Fruit fly (Drosophila melanogaster): ENCODE measurements around the gene CG31156.
A peak's percentile ranks its signal among the peaks of the same experiment; 100 is the strongest.

The CG31156 gene

DNA sequence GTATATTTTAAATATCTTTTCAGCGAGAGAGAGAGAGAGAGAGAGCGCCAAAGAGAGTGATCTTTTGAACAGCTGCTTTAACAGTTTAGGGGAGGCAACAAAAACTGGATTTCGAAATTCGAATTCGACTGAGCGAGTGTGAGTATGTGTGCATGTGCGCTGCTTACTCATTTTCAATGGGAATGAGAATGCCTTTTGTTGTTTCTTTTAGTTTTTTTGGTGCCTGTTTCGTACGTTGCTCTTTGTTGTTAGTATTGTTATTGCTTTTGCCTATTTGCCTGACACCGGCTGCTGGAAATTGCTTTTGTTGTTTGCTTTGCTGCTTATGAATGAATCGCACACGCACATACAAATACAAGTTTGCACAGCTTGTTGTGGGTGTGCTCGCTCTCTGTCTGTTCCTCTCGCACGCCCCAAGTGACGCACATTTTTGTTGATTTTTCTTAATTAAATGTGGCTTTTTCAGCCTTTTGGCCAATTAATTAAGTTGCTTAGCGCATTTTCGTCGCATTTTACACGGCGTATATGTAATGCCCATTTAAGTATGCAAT lies 13.5 kb upstream of the CG31156 start (continued):
- TF ChIP-seq Sox100B (GFP tag; optimal IDR thresholded peaks at IDR 0.05) (peak; percentile 34), B-H1 (GFP tag; IDR thresholded peaks at IDR 0.05) (no peak; the same call in 2 of the 3 replicates), lbe (GFP tag; optimal IDR thresholded peaks at IDR 0.05) (peak; percentile 56), cwo (GFP tag; optimal IDR thresholded peaks at IDR 0.05) (peak; percentile 67), Bgb (GFP tag; IDR thresholded peaks at IDR 0.05; ENCODE audit: partially characterized antibody) (peak; percentile 17; the same call in 1 of the 2 replicates), CG7556 (GFP tag; optimal IDR thresholded peaks at IDR 0.05) (peak; percentile 24), tap (tag; optimal IDR thresholded peaks at IDR 0.05) (no peak), CG12104 (GFP tag; optimal IDR thresholded peaks at IDR 0.05) (peak; percentile 52), Side (GFP tag; optimal IDR thresholded peaks at IDR 0.05) (peak; percentile 59), Eip74EF (GFP tag; optimal IDR thresholded peaks at IDR 0.05) (peak in 1 of 2 experiments; percentile 33), CG13894 (tag; optimal IDR thresholded peaks at IDR 0.05) (peak; percentile 62), CG4617 (GFP tag; optimal IDR thresholded peaks at IDR 0.05; ENCODE audit: borderline replicate concordance) (no peak), da (GFP tag; optimal IDR thresholded peaks at IDR 0.05) (peak; percentile 65), vfl (GFP tag; optimal IDR thresholded peaks at IDR 0.05) (no peak), org-1 (GFP tag; optimal IDR thresholded peaks at IDR 0.05) (peak; percentile 35), CG16863 (GFP tag; optimal IDR thresholded peaks at IDR 0.05) (peak; percentile 46), CG12659 (GFP tag; optimal IDR thresholded peaks at IDR 0.05) (peak; percentile 27), Nf-YC (tag; optimal IDR thresholded peaks at IDR 0.05) (peak; percentile 0), gsb (GFP tag; IDR thresholded peaks at IDR 0.05) (no peak), CG3726 (GFP tag; IDR thresholded peaks at IDR 0.05) (no peak), CG15601 (tag; optimal IDR thresholded peaks at IDR 0.05) (peak; percentile 23), sima (GFP tag; optimal IDR thresholded peaks at IDR 0.05) (no peak), Elba2 (GFP tag; optimal IDR thresholded peaks at IDR 0.05) (peak; percentile 66), Dll (GFP tag; IDR thresholded peaks at IDR 0.05; ENCODE audit: partially characterized antibody) (0 out of 4 replicates have a peak, but pooled peaks have one; percentile 16), Fer1 (GFP tag; optimal IDR thresholded peaks at IDR 0.05) (peak; percentile 68), CG17385 (GFP tag; optimal IDR thresholded peaks at IDR 0.05) (peak; percentile 14), wek (GFP tag; optimal IDR thresholded peaks at IDR 0.05) (peak; percentile 83), CG18599 (GFP tag; optimal IDR thresholded peaks at IDR 0.05) (peak; percentile 65), Drgx (GFP tag; IDR thresholded peaks at IDR 0.05) (peak; percentile 88), HLH3B (GFP tag; IDR thresholded peaks at IDR 0.05) (peak; percentile 39; the same call in 1 of the 2 replicates), CG34376 (GFP tag; optimal IDR thresholded peaks at IDR 0.05) (peak; percentile 66), Hey (tag; optimal IDR thresholded peaks at IDR 0.05) (peak; percentile 21), Asciz (GFP tag; optimal IDR thresholded peaks at IDR 0.05) (peak; percentile 76), lab (GFP tag; optimal IDR thresholded peaks at IDR 0.05) (peak; percentile 85), CG10267 (tag; optimal IDR thresholded peaks at IDR 0.05) (no peak), bigmax (GFP tag; optimal IDR thresholded peaks at IDR 0.05) (no peak), CG13424 (tag; optimal IDR thresholded peaks at IDR 0.05) (peak; percentile 37), CrebB (tag; optimal IDR thresholded peaks at IDR 0.05) (peak; percentile 79), Dip3 (GFP tag; optimal IDR thresholded peaks at IDR 0.05) (no peak), CG2875 (GFP tag; optimal IDR thresholded peaks at IDR 0.05) (peak; percentile 21), Nf-YA (GFP tag; IDR thresholded peaks at IDR 0.05) (peak; percentile 56; the same call in 1 of the 2 replicates), sd (tag; optimal IDR thresholded peaks at IDR 0.05) (peak; percentile 75), CG3407 (GFP tag; optimal IDR thresholded peaks at IDR 0.05) (peak; percentile 60), shn (GFP tag; optimal IDR thresholded peaks at IDR 0.05) (peak; percentile 23), Doc2 (GFP tag; IDR thresholded peaks at IDR 0.05) (no peak), az2 (GFP tag; optimal IDR thresholded peaks at IDR 0.05) (no peak), Trl (optimal IDR thresholded peaks at IDR 0.05) (peak; percentile 96 to 100), Trl (GFP tag; optimal IDR thresholded peaks at IDR 0.05) (peak; percentile 51), exex (tag; optimal IDR thresholded peaks at IDR 0.05) (peak; percentile 38)
